Worm (Caenorhabditis elegans): ENCODE results near the gene adr-2.
A peak's percentile ranks its signal among the peaks of the same experiment; 100 is the strongest.

The adr-2 gene

DNA sequence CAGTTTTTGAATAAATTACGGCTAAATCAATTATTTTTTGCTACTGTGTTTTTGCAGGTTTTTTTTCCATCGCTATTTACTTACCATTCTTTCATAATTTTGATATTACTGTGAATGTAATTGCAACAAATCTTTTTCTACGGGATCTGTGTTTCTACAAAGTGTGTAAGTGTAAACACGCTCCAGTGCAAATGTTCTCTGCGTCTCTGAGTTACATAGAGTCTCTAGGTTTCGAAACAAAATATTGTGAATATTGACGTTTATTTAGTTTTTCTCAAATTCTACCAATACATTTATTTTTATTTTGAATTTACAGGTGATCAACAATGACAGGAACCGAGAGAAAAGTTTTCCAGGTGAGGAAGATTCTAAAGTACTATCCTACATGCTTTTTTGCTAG lies 48.7 kb downstream of the adr-2 start, which contains the start of gene yju-2 (continued):
- peak; percentile 63 for TF ChIP-seq blmp-1 (tag; optimal IDR thresholded peaks at IDR 0.05)
- TF ChIP-seq elt-3 (tag; optimal IDR thresholded peaks at IDR 0.05), result peak in 1 of 6 experiments; percentile 47
- TF ChIP-seq pag-3 (tag; optimal IDR thresholded peaks at IDR 0.05; ENCODE audit: borderline replicate concordance, insufficient read depth), result no peak
- TF ChIP-seq nhr-84 (tag; optimal IDR thresholded peaks at IDR 0.05), result no peak
- TF ChIP-seq irx-1 (tag; optimal IDR thresholded peaks at IDR 0.05), result no peak
- TF ChIP-seq zag-1 (tag; optimal IDR thresholded peaks at IDR 0.05), result no peak
- TF ChIP-seq unc-86 (tag; optimal IDR thresholded peaks at IDR 0.05), result peak; percentile 16
- peak; percentile 51 for TF ChIP-seq nhr-237 (tag; optimal IDR thresholded peaks at IDR 0.05)
- no peak for TF ChIP-seq nhr-76 (tag; optimal IDR thresholded peaks at IDR 0.05)
- no peak for TF ChIP-seq elt-2 (tag; optimal IDR thresholded peaks at IDR 0.05)
- TF ChIP-seq ztf-4 (tag; optimal IDR thresholded peaks at IDR 0.05), result peak; percentile 28
- TF ChIP-seq snu-23 (GFP tag; optimal IDR thresholded peaks at IDR 0.05), result peak; percentile 72
- no peak for TF ChIP-seq snpc-4 (tag; optimal IDR thresholded peaks at IDR 0.05)
- no peak for TF ChIP-seq jun-1 (tag; optimal IDR thresholded peaks at IDR 0.05)
- TF ChIP-seq F16B12.6 (tag; optimal IDR thresholded peaks at IDR 0.05), result peak; percentile 45
- TF ChIP-seq egl-13 (tag; optimal IDR thresholded peaks at IDR 0.05), result no peak
- peak; percentile 56 for TF ChIP-seq lir-3 (tag; optimal IDR thresholded peaks at IDR 0.05; ENCODE audit: poor library complexity)
- TF ChIP-seq ets-5 (GFP tag; IDR thresholded peaks at IDR 0.05), result no peak
- no peak for TF ChIP-seq efl-3 (GFP tag; optimal IDR thresholded peaks at IDR 0.05)
- TF ChIP-seq tlp-1 (tag; optimal IDR thresholded peaks at IDR 0.05), result no peak
- TF ChIP-seq mab-9 (GFP tag; IDR thresholded peaks at IDR 0.05), result no peak
- TF ChIP-seq lin-14 (GFP tag; optimal IDR thresholded peaks at IDR 0.05), result peak; percentile 59
- TF ChIP-seq efl-1 (optimal IDR thresholded peaks at IDR 0.05), result peak; percentile 74 to 83
- TF ChIP-seq efl-1 (GFP tag; optimal IDR thresholded peaks at IDR 0.05 in 1 of 2), result peak; percentile 63 to 95
- peak; percentile 41 for TF ChIP-seq nhr-90 (tag; optimal IDR thresholded peaks at IDR 0.05; ENCODE audit: poor library complexity)
- TF ChIP-seq mef-2 (tag; optimal IDR thresholded peaks at IDR 0.05), result no peak
- no peak for TF ChIP-seq sptf-1 (tag; optimal IDR thresholded peaks at IDR 0.05)
- TF ChIP-seq sox-4 (tag; optimal IDR thresholded peaks at IDR 0.05), result no peak
- TF ChIP-seq alr-1 (tag; optimal IDR thresholded peaks at IDR 0.05; ENCODE audit: borderline replicate concordance), result no peak
- no peak for TF ChIP-seq dsc-1 (tag; optimal IDR thresholded peaks at IDR 0.05)
- TF ChIP-seq ceh-82 (tag; optimal IDR thresholded peaks at IDR 0.05), result peak in 2 of 3 experiments; percentile 28 to 75
- TF ChIP-seq ama-1 (optimal IDR thresholded peaks at IDR 0.05), result peak; percentile 31
- TF ChIP-seq ceh-8 (GFP tag; optimal IDR thresholded peaks at IDR 0.05), result no peak
- TF ChIP-seq nhr-11 (tag; optimal IDR thresholded peaks at IDR 0.05), result no peak
- TF ChIP-seq fkh-8 (tag; optimal IDR thresholded peaks at IDR 0.05), result peak; percentile 33
- peak; percentile 61 for TF ChIP-seq nhr-47 (tag; optimal IDR thresholded peaks at IDR 0.05)
- TF ChIP-seq xbp-1 (tag; optimal IDR thresholded peaks at IDR 0.05), result peak; percentile 54
- no peak for TF ChIP-seq ceh-90 (tag; optimal IDR thresholded peaks at IDR 0.05)
- no peak for TF ChIP-seq grh-1 (GFP tag; IDR thresholded peaks at IDR 0.05)
- no peak for TF ChIP-seq fkh-4 (tag; optimal IDR thresholded peaks at IDR 0.05; ENCODE audit: borderline replicate concordance)
- peak in 1 of 2 experiments; percentile 57 for TF ChIP-seq egl-27 (tag; optimal IDR thresholded peaks at IDR 0.05)
- peak; percentile 13 for TF ChIP-seq tbx-2 (tag; optimal IDR thresholded peaks at IDR 0.05)
- peak; percentile 51 to 72 (median 70) for TF ChIP-seq dpl-1 (GFP tag; optimal IDR thresholded peaks at IDR 0.05)
- peak; percentile 30 for TF ChIP-seq nhr-19 (GFP tag; conservative IDR thresholded peaks at IDR 0.05)
- TF ChIP-seq ceh-63 (GFP tag; optimal IDR thresholded peaks at IDR 0.05), result no peak
- peak; percentile 21 for TF ChIP-seq nhr-77 (tag; optimal IDR thresholded peaks at IDR 0.05)
- peak; percentile 82 for TF ChIP-seq lin-15B (tag; optimal IDR thresholded peaks at IDR 0.05)
- TF ChIP-seq swsn-7 (tag; optimal IDR thresholded peaks at IDR 0.05), result peak; percentile 27
- no peak for TF ChIP-seq hlh-4 (tag; optimal IDR thresholded peaks at IDR 0.05)
- no peak for TF ChIP-seq nhr-28 (tag; optimal IDR thresholded peaks at IDR 0.05)
- TF ChIP-seq mep-1 (tag; optimal IDR thresholded peaks at IDR 0.05), result peak; percentile 47
- no peak for TF ChIP-seq ztf-11 (tag; optimal IDR thresholded peaks at IDR 0.05)
- TF ChIP-seq mdl-1 (tag; optimal IDR thresholded peaks at IDR 0.05), result no peak
- TF ChIP-seq ces-1 (GFP tag; optimal IDR thresholded peaks at IDR 0.05), result no peak
